Worm (Caenorhabditis elegans) whole organism, L2 larva: ENCODE data around the gene zim-1.

Source experiments
- C34F6.9 ChIP-seq: fragments of 150-350 bp; optimal IDR thresholded peaks from 2 replicates; lab custom pipeline; 2014; ENCODE audit warnings: missing biosample characterization, missing genetic modification characterization
- F13H6.1 ChIP-seq: sonication (generic microtip); optimal IDR thresholded peaks from 2 replicates; lab custom pipeline; 2016; ENCODE audit warnings: missing genetic modification characterization, missing compliant biosample characterization
- Y55F3AM.14 ChIP-seq: fragments of 200-800 bp; sonication (Bioruptor generic); optimal IDR thresholded peaks from 2 replicates; lab custom pipeline; 2018; ENCODE audit warnings: mild to moderate bottlenecking, missing genetic modification characterization, missing compliant biosample characterization
- ZK546.5 ChIP-seq: sonication (generic microtip); optimal IDR thresholded peaks from 2 replicates; lab custom pipeline; 2017; ENCODE audit warnings: missing biosample characterization, missing genetic modification characterization
- alr-1 ChIP-seq: fragments of 150-350 bp; optimal IDR thresholded peaks from 2 replicates; lab custom pipeline; 2014; ENCODE audit warnings: missing biosample characterization, missing genetic modification characterization
- aly-2 ChIP-seq: fragments of 150-350 bp; optimal IDR thresholded peaks from 2 replicates; lab custom pipeline; 2014; ENCODE audit warnings: missing biosample characterization, missing genetic modification characterization
- ama-1 ChIP-seq: fragments of 150-350 bp; optimal IDR thresholded peaks from 2 replicates; lab custom pipeline; 2018; ENCODE audit warnings: inconsistent platforms
- blmp-1 ChIP-seq: sonication (generic microtip); optimal IDR thresholded peaks from 2 replicates; lab custom pipeline; 2017; ENCODE audit warnings: missing genetic modification characterization, mild to moderate bottlenecking, missing compliant biosample characterization, antibody characterized with exemption, moderate library complexity; ENCODE audit not compliant: insufficient read depth
- ceh-16 ChIP-seq: fragments of 150-350 bp; optimal IDR thresholded peaks from 2 replicates; lab custom pipeline; 2014; ENCODE audit warnings: missing biosample characterization, missing genetic modification characterization
- ceh-82 ChIP-seq: fragments of 150-350 bp; optimal IDR thresholded peaks from 2 replicates; lab custom pipeline; 2014; ENCODE audit warnings: missing biosample characterization, missing genetic modification characterization
- crh-2 ChIP-seq: sonication (generic microtip); optimal IDR thresholded peaks from 2 replicates; lab custom pipeline; 2017; ENCODE audit warnings: missing biosample characterization, missing genetic modification characterization
- dmd-4 ChIP-seq: sonication (generic microtip); optimal IDR thresholded peaks from 2 replicates; lab custom pipeline; 2017; ENCODE audit warnings: missing biosample characterization, missing genetic modification characterization
- egl-27 ChIP-seq: sonication (generic microtip); optimal IDR thresholded peaks from 3 replicates; lab custom pipeline; 2017; ENCODE audit warnings: missing biosample characterization, missing genetic modification reagents, missing genetic modification characterization
- elt-1 ChIP-seq: fragments of 150-350 bp; optimal IDR thresholded peaks from 2 replicates; lab custom pipeline; 2014; ENCODE audit warnings: missing biosample characterization, missing genetic modification characterization
- fos-1 ChIP-seq: fragments of 150-350 bp; optimal IDR thresholded peaks from 2 replicates; lab custom pipeline; 2014; ENCODE audit warnings: missing biosample characterization, missing genetic modification characterization
- gmeb-1 ChIP-seq: fragments of 150-350 bp; optimal IDR thresholded peaks from 2 replicates; lab custom pipeline; 2014; ENCODE audit warnings: missing biosample characterization, missing genetic modification characterization
- lin-11 ChIP-seq: fragments of 150-350 bp; sonication (generic microtip); optimal IDR thresholded peaks from 2 replicates; lab custom pipeline; 2014; ENCODE audit warnings: missing biosample characterization, missing genetic modification characterization, inconsistent platforms, mixed read lengths
- lin-13 ChIP-seq: fragments of 150-350 bp; optimal IDR thresholded peaks from 2 replicates; lab custom pipeline; 2014; ENCODE audit warnings: missing biosample characterization, missing genetic modification reagents, missing genetic modification characterization
- lin-39 ChIP-seq: fragments of 150-350 bp; optimal IDR thresholded peaks from 2 replicates; lab custom pipeline; 2014; ENCODE audit warnings: missing biosample characterization, missing genetic modification reagents, missing genetic modification characterization
- lsy-2 ChIP-seq, 2 experiments: fragments of 150-350 bp in 1 of 2; sonication (generic microtip) in 1 of 2; optimal IDR thresholded peaks; 2 replicates each; lab custom pipeline; 2014 to 2017; ENCODE audit warnings: missing biosample characterization in 2 of 2, missing genetic modification characterization in 2 of 2
- mbf-1 ChIP-seq: sonication (generic microtip); optimal IDR thresholded peaks from 2 replicates; lab custom pipeline; 2017; ENCODE audit warnings: missing biosample characterization, missing genetic modification characterization
- mdl-1 ChIP-seq, 2 experiments: fragments of 150-350 bp in 1 of 2; sonication (generic microtip) in 1 of 2; optimal IDR thresholded peaks; 2 replicates each; lab custom pipeline; 2017; ENCODE audit warnings: missing biosample characterization in 2 of 2, missing genetic modification characterization in 2 of 2
- nhr-12 ChIP-seq: fragments of 150-350 bp; optimal IDR thresholded peaks from 2 replicates; lab custom pipeline; 2014; ENCODE audit warnings: missing biosample characterization, missing genetic modification characterization
- nhr-129 ChIP-seq: fragments of 150-350 bp; optimal IDR thresholded peaks from 2 replicates; lab custom pipeline; 2014; ENCODE audit warnings: missing biosample characterization, missing genetic modification characterization
- nhr-21 ChIP-seq: fragments of 150-350 bp; optimal IDR thresholded peaks from 2 replicates; lab custom pipeline; 2014; ENCODE audit warnings: missing biosample characterization, missing genetic modification characterization
- nhr-23 ChIP-seq: fragments of 150-350 bp; optimal IDR thresholded peaks from 2 replicates; lab custom pipeline; 2014; ENCODE audit warnings: missing biosample characterization, missing genetic modification reagents, missing genetic modification characterization
- nhr-237 ChIP-seq: fragments of 150-350 bp; optimal IDR thresholded peaks from 2 replicates; lab custom pipeline; 2014; ENCODE audit warnings: missing biosample characterization, missing genetic modification characterization
- nhr-6 ChIP-seq: fragments of 150-350 bp; optimal IDR thresholded peaks from 2 replicates; lab custom pipeline; 2014; ENCODE audit warnings: missing biosample characterization, missing genetic modification characterization
- sem-4 ChIP-seq: fragments of 150-350 bp; optimal IDR thresholded peaks from 2 replicates; lab custom pipeline; 2014; ENCODE audit warnings: missing biosample characterization, missing genetic modification reagents, missing genetic modification characterization
- skn-1 ChIP-seq: sonication (generic microtip); optimal IDR thresholded peaks from 2 replicates; lab custom pipeline; 2017; ENCODE audit warnings: missing biosample characterization, missing genetic modification characterization
- sma-3 ChIP-seq: sonication (generic microtip); optimal IDR thresholded peaks from 2 replicates; lab custom pipeline; 2016; ENCODE audit warnings: missing genetic modification reagents, missing genetic modification characterization, missing compliant biosample characterization
- sma-9 ChIP-seq, 2 experiments: fragments of 150-350 bp in 1 of 2; sonication (generic microtip) in 1 of 2; optimal IDR thresholded peaks; 2 replicates each; lab custom pipeline; 2014 to 2016; ENCODE audit warnings: missing genetic modification characterization in 2 of 2, mild to moderate bottlenecking in 1 of 2, missing biosample characterization in 1 of 2, missing compliant biosample characterization in 1 of 2, missing genetic modification reagents in 1 of 2, moderate library complexity in 1 of 2
- snpc-4 ChIP-seq: fragments of 150-350 bp; optimal IDR thresholded peaks from 2 replicates; lab custom pipeline; 2014; ENCODE audit warnings: missing biosample characterization, missing genetic modification characterization
- unc-39 ChIP-seq: fragments of 150-350 bp; optimal IDR thresholded peaks from 2 replicates; lab custom pipeline; 2014; ENCODE audit warnings: missing biosample characterization, missing genetic modification characterization
- unc-55 ChIP-seq: fragments of 150-350 bp; sonication (generic microtip); optimal IDR thresholded peaks from 3 replicates; lab custom pipeline; 2014; ENCODE audit warnings: missing biosample characterization, missing genetic modification reagents, missing genetic modification characterization
- zag-1 ChIP-seq: fragments of 150-350 bp; optimal IDR thresholded peaks from 2 replicates; lab custom pipeline; 2014; ENCODE audit warnings: missing biosample characterization, missing genetic modification characterization
- ztf-1 ChIP-seq: fragments of 200-800 bp; sonication (Bioruptor generic); conservative IDR thresholded peaks from 2 replicates; pipeline ENCODE4 v1.3.6; 2022; ENCODE audit warnings: missing genetic modification characterization, missing compliant biosample characterization
- ztf-11 ChIP-seq: sonication (generic microtip); optimal IDR thresholded peaks from 2 replicates; lab custom pipeline; 2017; ENCODE audit warnings: missing biosample characterization, missing genetic modification characterization
- ztf-4 ChIP-seq: fragments of 150-350 bp; optimal IDR thresholded peaks from 2 replicates; lab custom pipeline; 2014; ENCODE audit warnings: missing biosample characterization, missing genetic modification characterization

zim-1 gene

DNA sequence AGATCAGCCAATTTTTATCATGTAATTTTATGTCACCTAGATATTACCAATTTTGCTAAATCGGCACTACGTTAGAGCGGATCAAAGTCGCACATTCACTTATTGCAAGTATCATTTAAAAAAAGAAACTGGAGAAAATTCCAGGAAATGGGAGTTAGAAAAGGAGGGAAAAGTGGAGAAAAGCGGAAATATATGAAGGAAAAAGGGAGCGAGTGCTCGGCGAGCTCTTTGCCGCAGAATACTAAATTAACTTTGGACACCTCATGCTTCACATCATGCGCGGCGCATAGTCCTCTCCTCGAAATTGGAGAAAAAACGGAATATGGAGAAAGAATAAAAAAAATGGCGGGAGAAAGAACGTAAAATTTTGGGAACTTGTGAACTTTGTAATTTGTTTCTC lies 39.3 kb upstream of the zim-1 start:
- peak; percentile 19 for TF ChIP-seq zag-1 (tag; lab: Kevin White, UChicago)
- TF ChIP-seq mdl-1 (tag; optimal IDR thresholded peaks at IDR 0.05; lab: Kevin White, UChicago), result peak in 1 of 2 experiments; percentile 6
- TF ChIP-seq C34F6.9 (tag; lab: Kevin White, UChicago), result peak; percentile 72
- TF ChIP-seq crh-2 (tag; lab: Kevin White, UChicago), result peak; percentile 32
- peak; percentile 25 for TF ChIP-seq nhr-129
- TF ChIP-seq sma-9 (GFP tag; optimal IDR thresholded peaks at IDR 0.05; lab: Kevin White, UChicago), result peak; percentile 57
- TF ChIP-seq sma-9 (tag; optimal IDR thresholded peaks at IDR 0.05; lab: Kevin White, UChicago), result no peak
- TF ChIP-seq unc-55 (GFP tag; lab: Kevin White, UChicago), result peak; percentile 46
- TF ChIP-seq lin-13 (GFP tag; lab: Kevin White, UChicago), result peak; percentile 24
- TF ChIP-seq nhr-21 (tag; lab: Kevin White, UChicago), result no peak
- TF ChIP-seq lsy-2 (tag; optimal IDR thresholded peaks at IDR 0.05; lab: Kevin White, UChicago), result peak in 1 of 2 experiments; percentile 45
- no peak for TF ChIP-seq aly-2 (tag; lab: Kevin White, UChicago)
- TF ChIP-seq F13H6.1 (tag; lab: Kevin White, UChicago), result peak; percentile 1
- no peak for TF ChIP-seq sma-3 (GFP tag; lab: Kevin White, UChicago)

DNA sequence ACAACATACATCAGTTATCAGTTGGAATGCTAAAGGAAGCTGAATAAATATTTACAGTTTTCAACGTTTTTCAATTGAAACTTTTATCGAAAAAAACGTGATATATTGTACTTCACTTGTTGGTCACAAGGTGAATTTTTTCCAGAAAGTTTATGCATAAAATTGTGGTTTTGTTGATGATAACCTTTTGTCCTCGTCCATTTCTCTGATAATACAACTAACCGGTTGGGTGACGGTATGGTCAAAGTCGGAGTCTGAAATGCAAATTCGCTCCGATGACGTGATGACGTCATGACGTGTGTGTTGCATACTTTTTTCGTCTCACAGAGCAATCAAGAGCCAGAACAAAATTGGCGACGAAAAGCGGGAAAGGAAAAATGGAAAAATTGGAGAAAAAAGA lies 35.5 kb upstream of the zim-1 start:
- TF ChIP-seq sma-3 (GFP tag; lab: Kevin White, UChicago) (peak; percentile 33), nhr-21 (tag; lab: Kevin White, UChicago) (peak; percentile 11), alr-1 (tag; lab: Kevin White, UChicago) (no peak), skn-1 (tag; lab: Kevin White, UChicago) (no peak), egl-27 (tag; lab: Kevin White, UChicago) (no peak), lin-11 (tag; lab: Kevin White, UChicago) (no peak), nhr-6 (no peak), aly-2 (tag; lab: Kevin White, UChicago) (no peak), C34F6.9 (tag; lab: Kevin White, UChicago) (no peak), ceh-16 (tag; lab: Kevin White, UChicago) (no peak), snpc-4 (tag; lab: Kevin White, UChicago) (no peak), ztf-11 (tag; lab: Kevin White, UChicago) (no peak), sma-9 (GFP tag; optimal IDR thresholded peaks at IDR 0.05; lab: Kevin White, UChicago) (peak; percentile 65), sma-9 (tag; optimal IDR thresholded peaks at IDR 0.05; lab: Kevin White, UChicago) (no peak), gmeb-1 (tag; lab: Kevin White, UChicago) (peak; percentile 62), ztf-1 (no peak), dmd-4 (tag; lab: Kevin White, UChicago) (no peak), F13H6.1 (tag; lab: Kevin White, UChicago) (peak; percentile 53), Y55F3AM.14 (GFP tag; lab: Kevin White, UChicago) (no peak), unc-55 (GFP tag; lab: Kevin White, UChicago) (peak; percentile 38), crh-2 (tag; lab: Kevin White, UChicago) (peak; percentile 70), ZK546.5 (tag; lab: Kevin White, UChicago) (no peak), nhr-129 (peak; percentile 39), unc-39 (tag; lab: Kevin White, UChicago) (no peak), nhr-12 (tag; lab: Kevin White, UChicago) (no peak), zag-1 (tag; lab: Kevin White, UChicago) (peak; percentile 3), ama-1 (lab: Kevin White, UChicago) (peak; percentile 14)

DNA sequence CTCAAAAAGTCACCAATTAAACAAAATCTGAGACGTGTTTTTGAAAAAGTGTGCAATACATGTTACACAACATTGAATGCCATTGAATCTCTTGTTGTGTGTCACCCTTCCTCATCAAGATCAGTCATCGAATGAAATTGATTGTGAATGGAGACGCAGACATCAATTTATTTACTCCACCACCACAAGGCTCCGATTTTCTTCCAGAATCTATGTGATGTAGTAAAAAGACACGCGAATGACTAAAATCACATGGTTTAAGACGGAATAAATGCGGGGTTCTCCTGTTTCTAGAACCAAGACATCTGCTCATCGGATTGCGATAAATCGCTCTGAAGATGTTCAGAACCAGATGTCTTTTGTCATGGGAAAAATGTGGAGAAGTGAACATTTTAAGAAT lies 34.1 kb upstream of the zim-1 start:
- TF ChIP-seq crh-2 (tag; lab: Kevin White, UChicago), result no peak
- TF ChIP-seq blmp-1 (tag; lab: Kevin White, UChicago), result no peak
- no peak for TF ChIP-seq lin-39
- no peak for TF ChIP-seq nhr-12 (tag; lab: Kevin White, UChicago)
- no peak for TF ChIP-seq unc-55 (GFP tag; lab: Kevin White, UChicago)
- TF ChIP-seq ceh-82 (tag; lab: Kevin White, UChicago), result no peak
- no peak for TF ChIP-seq ztf-4 (tag; lab: Kevin White, UChicago)
- no peak for TF ChIP-seq snpc-4 (tag; lab: Kevin White, UChicago)
- TF ChIP-seq sma-9 (GFP tag; optimal IDR thresholded peaks at IDR 0.05; lab: Kevin White, UChicago), result peak; percentile 16
- no peak for TF ChIP-seq sma-9 (tag; optimal IDR thresholded peaks at IDR 0.05; lab: Kevin White, UChicago)
- TF ChIP-seq nhr-23 (tag; lab: Kevin White, UChicago), result no peak
- peak; percentile 49 for TF ChIP-seq C34F6.9 (tag; lab: Kevin White, UChicago)
- no peak for TF ChIP-seq dmd-4 (tag; lab: Kevin White, UChicago)
- no peak for TF ChIP-seq lin-13 (GFP tag; lab: Kevin White, UChicago)
- TF ChIP-seq elt-1, result no peak
- peak; percentile 75 for TF ChIP-seq nhr-129
- TF ChIP-seq mbf-1 (tag; lab: Kevin White, UChicago), result no peak
- TF ChIP-seq zag-1 (tag; lab: Kevin White, UChicago), result no peak
- TF ChIP-seq sem-4 (tag; lab: Kevin White, UChicago), result no peak
- TF ChIP-seq aly-2 (tag; lab: Kevin White, UChicago), result no peak
- TF ChIP-seq F13H6.1 (tag; lab: Kevin White, UChicago), result peak; percentile 18
- no peak for TF ChIP-seq unc-39 (tag; lab: Kevin White, UChicago)
- TF ChIP-seq gmeb-1 (tag; lab: Kevin White, UChicago), result no peak
- TF ChIP-seq ztf-1, result no peak
- no peak for TF ChIP-seq fos-1 (tag; lab: Kevin White, UChicago)
- no peak for TF ChIP-seq nhr-237 (tag; lab: Kevin White, UChicago)
- TF ChIP-seq nhr-6, result no peak
- no peak for TF ChIP-seq ama-1 (lab: Kevin White, UChicago)
- no peak for TF ChIP-seq Y55F3AM.14 (GFP tag; lab: Kevin White, UChicago)
